Worm (Caenorhabditis elegans) whole organism, L3 larva: ENCODE data around the gene hpo-40.

Experiments
- aly-2 ChIP-seq: fragments of 150-350 bp; optimal IDR thresholded peaks from 2 replicates; lab custom pipeline; 2014; ENCODE audit warnings: missing biosample characterization, missing genetic modification characterization
- pha-4 ChIP-seq: fragments of 150-350 bp; optimal IDR thresholded peaks from 2 replicates; lab custom pipeline; 2014; ENCODE audit warnings: missing biosample characterization, missing genetic modification reagents, missing genetic modification characterization
- unc-39 ChIP-seq: sonication (generic microtip); optimal IDR thresholded peaks from 4 replicates; lab custom pipeline; 2017; ENCODE audit warnings: missing biosample characterization, missing genetic modification characterization
- ztf-11 ChIP-seq: fragments of 150-350 bp; optimal IDR thresholded peaks from 2 replicates; lab custom pipeline; 2014; ENCODE audit warnings: missing biosample characterization, missing genetic modification characterization

- TF ChIP-seq aly-2 (tag; lab: Kevin White, UChicago) (no peak), pha-4 (tag; lab: Kevin White, UChicago) (no peak), ztf-11 (tag; lab: Kevin White, UChicago) (no peak), unc-39 (no peak)
Observed at ce11 chrV:10260460-10260859, 47.7 kb downstream of the hpo-40 start, which contains the start of gene sri-18.
